Worm (Caenorhabditis elegans): ENCODE measurements around the gene F43H9.3.

ce11 chrV:7985860-7986259 lies 38.9 kb downstream of the F43H9.3 start, which contains the start of gene Y97E10AL.1:
- TF ChIP-seq ztf-11 (tag; optimal IDR thresholded peaks at IDR 0.05) (no peak), bed-3 (GFP tag; optimal IDR thresholded peaks at IDR 0.05) (no peak), nhr-12 (tag; optimal IDR thresholded peaks at IDR 0.05) (no peak), unc-39 (tag; optimal IDR thresholded peaks at IDR 0.05) (no peak), pha-4 (tag; optimal IDR thresholded peaks at IDR 0.05) (no peak), ceh-39 (tag; optimal IDR thresholded peaks at IDR 0.05) (no peak), flh-1 (GFP tag; optimal IDR thresholded peaks at IDR 0.05) (no peak), zip-8 (tag; optimal IDR thresholded peaks at IDR 0.05) (no peak), hlh-1 (tag; optimal IDR thresholded peaks at IDR 0.05) (no peak)

All from whole organism, mixed stage, embryonic.